Fruit fly (Drosophila melanogaster): Measurements from ENCODE around the gene Hsp60D.

Gene Hsp60D

DNA sequence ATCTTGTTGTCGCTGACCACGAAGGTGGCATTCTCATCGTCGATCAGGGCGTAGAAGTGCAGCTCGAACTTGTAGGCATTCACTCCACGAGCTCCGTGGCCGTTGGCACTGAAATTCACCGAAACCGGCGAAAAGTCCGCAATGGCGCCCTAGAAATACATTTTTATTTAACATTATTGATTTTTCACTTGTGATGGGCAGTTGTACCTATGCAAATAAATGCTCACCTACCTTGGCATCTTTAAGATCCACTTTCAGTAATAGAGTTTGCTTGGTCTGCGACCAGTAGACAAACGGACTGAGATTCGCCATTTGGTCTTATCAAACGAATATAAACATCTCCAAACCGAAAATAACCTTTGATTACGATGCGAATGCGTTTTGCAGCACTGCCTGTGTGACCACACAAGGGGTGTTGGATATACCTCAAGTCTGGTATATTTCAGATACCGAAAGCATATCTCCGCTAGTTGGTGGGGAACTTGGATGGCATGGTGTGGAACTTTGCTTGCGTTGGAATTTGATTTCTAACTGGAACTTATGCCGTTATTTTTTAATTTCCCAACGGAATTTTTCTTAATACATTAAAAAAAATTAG, 3.9 kb downstream of the Hsp60D start, which contains the start of gene Hacd2 (continued):
- TF ChIP-seq vnd (GFP tag; IDR thresholded peaks at IDR 0.05; ENCODE audit: partially characterized antibody) (no peak), CG13624 (GFP tag; optimal IDR thresholded peaks at IDR 0.05) (peak; percentile 53), CG14014 (GFP tag; IDR thresholded peaks at IDR 0.05) (0 out of 2 replicates have a peak, but pooled peaks have one; percentile 9), pho (GFP tag; optimal IDR thresholded peaks at IDR 0.05) (peak; percentile 39), CG16813 (GFP tag; IDR thresholded peaks at IDR 0.05; ENCODE audit: partially characterized antibody) (peak; percentile 49; the same call in 2 of the 3 replicates), Xbp1 (GFP tag; optimal IDR thresholded peaks at IDR 0.05) (peak; percentile 35), MESR4 (GFP tag; optimal IDR thresholded peaks at IDR 0.05) (peak; percentile 51), CG3065 (GFP tag; optimal IDR thresholded peaks at IDR 0.05) (no peak)

DNA sequence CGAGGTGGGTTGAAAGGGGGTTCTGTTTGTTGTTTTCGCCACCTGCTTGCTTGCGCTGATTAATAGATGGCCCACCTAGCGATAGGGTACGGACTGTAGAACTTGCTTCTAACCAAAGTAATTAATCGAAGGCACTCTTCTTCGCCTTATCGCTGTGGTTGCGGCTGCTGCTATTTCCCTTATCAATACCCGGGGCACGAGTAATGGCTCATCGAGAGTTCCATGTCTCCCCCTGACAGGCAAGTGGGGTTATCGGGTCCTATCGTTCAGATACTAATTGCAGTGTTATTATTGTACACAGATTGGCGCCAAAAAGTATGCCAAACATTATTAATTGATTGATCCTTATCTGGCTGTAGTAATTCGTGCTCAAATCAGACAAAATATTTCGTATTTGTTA, 12.5 kb downstream of the Hsp60D start:
- no peak for TF ChIP-seq zen2 (GFP tag; IDR thresholded peaks at IDR 0.05; ENCODE audit: partially characterized antibody)
- TF ChIP-seq Pdp1 (GFP tag; optimal IDR thresholded peaks at IDR 0.05): no peak
- TF ChIP-seq CG7839 (tag; optimal IDR thresholded peaks at IDR 0.05): no peak
- no peak for TF ChIP-seq CG1792 (GFP tag; optimal IDR thresholded peaks at IDR 0.05)
- TF ChIP-seq rib (GFP tag; IDR thresholded peaks at IDR 0.05): no peak
- TF ChIP-seq CG3726 (GFP tag; IDR thresholded peaks at IDR 0.05): no peak
- no peak for TF ChIP-seq MESR4 (GFP tag; optimal IDR thresholded peaks at IDR 0.05)
- no peak for TF ChIP-seq Tbp (GFP tag; optimal IDR thresholded peaks at IDR 0.05)
- no peak for TF ChIP-seq peb (GFP tag; IDR thresholded peaks at IDR 0.05)
- 0 out of 3 replicates have a peak, but pooled peaks have one; percentile 32 for TF ChIP-seq CG6175 (GFP tag; IDR thresholded peaks at IDR 0.05)
- TF ChIP-seq psq (GFP tag; optimal IDR thresholded peaks at IDR 0.05): no peak
- TF ChIP-seq nerfin-2 (GFP tag; IDR thresholded peaks at IDR 0.05; ENCODE audit: partially characterized antibody): no peak
- TF ChIP-seq Vsx1 (GFP tag; optimal IDR thresholded peaks at IDR 0.05): no peak
- TF ChIP-seq CG11504 (tag; optimal IDR thresholded peaks at IDR 0.05): no peak
- TF ChIP-seq hth (optimal IDR thresholded peaks at IDR 0.05): no peak
- peak; percentile 26 for TF ChIP-seq CG18599 (GFP tag; optimal IDR thresholded peaks at IDR 0.05)
- TF ChIP-seq zfh1 (GFP tag; IDR thresholded peaks at IDR 0.05): no peak
- no peak for TF ChIP-seq ac (GFP tag; optimal IDR thresholded peaks at IDR 0.05)
- TF ChIP-seq sd (tag; optimal IDR thresholded peaks at IDR 0.05): peak; percentile 55
- TF ChIP-seq CG7928 (GFP tag; optimal IDR thresholded peaks at IDR 0.05): no peak
- TF ChIP-seq CG10147 (GFP tag; optimal IDR thresholded peaks at IDR 0.05): no peak
- peak; percentile 12 for TF ChIP-seq CG10543 (GFP tag; optimal IDR thresholded peaks at IDR 0.05)
- peak; percentile 82 for TF ChIP-seq cwo (GFP tag; optimal IDR thresholded peaks at IDR 0.05)
- TF ChIP-seq hkb (optimal IDR thresholded peaks at IDR 0.05): no peak
- TF ChIP-seq hkb (GFP tag; IDR thresholded peaks at IDR 0.05): no peak
- TF ChIP-seq CG17359 (tag; optimal IDR thresholded peaks at IDR 0.05): no peak
- TF ChIP-seq lab (GFP tag; optimal IDR thresholded peaks at IDR 0.05): peak; percentile 43
- no peak for TF ChIP-seq fd102C (GFP tag; optimal IDR thresholded peaks at IDR 0.05)
- TF ChIP-seq grn (GFP tag; optimal IDR thresholded peaks at IDR 0.05): peak; percentile 85
- peak; percentile 99 for TF ChIP-seq exex (tag; optimal IDR thresholded peaks at IDR 0.05)
- TF ChIP-seq az2 (GFP tag; optimal IDR thresholded peaks at IDR 0.05): no peak
- no peak for TF ChIP-seq tio (GFP tag; optimal IDR thresholded peaks at IDR 0.05)
- no peak for TF ChIP-seq Mes4 (GFP tag; optimal IDR thresholded peaks at IDR 0.05)
- peak; percentile 94 for TF ChIP-seq sug (tag; optimal IDR thresholded peaks at IDR 0.05)
- TF ChIP-seq croc (GFP tag; conservative IDR thresholded peaks at IDR 0.05): no peak
- TF ChIP-seq Hr78 (GFP tag; optimal IDR thresholded peaks at IDR 0.05): peak in 1 of 2 experiments; percentile 16
- no peak for TF ChIP-seq zen (tag; optimal IDR thresholded peaks at IDR 0.05)
- no peak for TF ChIP-seq Hmx (GFP tag; optimal IDR thresholded peaks at IDR 0.05)
- TF ChIP-seq CG1602 (GFP tag; optimal IDR thresholded peaks at IDR 0.05): no peak
- no peak for TF ChIP-seq CG5180 (GFP tag; optimal IDR thresholded peaks at IDR 0.05)
- no peak for TF ChIP-seq ewg (GFP tag; optimal IDR thresholded peaks at IDR 0.05)
